Fruit fly (Drosophila melanogaster): ENCODE results near the gene CG9922.

CG9922 gene

dm6 chr3R:14003845-14004244 is 32.4 kb downstream of the CG9922 start:
- no peak for TF ChIP-seq EcR (GFP tag; optimal IDR thresholded peaks at IDR 0.05)
- no peak for TF ChIP-seq Dll (optimal IDR thresholded peaks at IDR 0.05)
- no peak for TF ChIP-seq usp (GFP tag; optimal IDR thresholded peaks at IDR 0.05)
- TF ChIP-seq psq (optimal IDR thresholded peaks at IDR 0.05), result no peak
- no peak for TF ChIP-seq pan (optimal IDR thresholded peaks at IDR 0.05)
- TF ChIP-seq CG8478 (optimal IDR thresholded peaks at IDR 0.05), result no peak

- no peak for TF ChIP-seq psq (optimal IDR thresholded peaks at IDR 0.05)
- TF ChIP-seq Dll (optimal IDR thresholded peaks at IDR 0.05), result no peak
- no peak for TF ChIP-seq EcR (GFP tag; optimal IDR thresholded peaks at IDR 0.05)
- TF ChIP-seq CG8478 (optimal IDR thresholded peaks at IDR 0.05), result no peak
- no peak for TF ChIP-seq pan (optimal IDR thresholded peaks at IDR 0.05)
- TF ChIP-seq usp (GFP tag; optimal IDR thresholded peaks at IDR 0.05), result no peak
These were observed 33.9 kb downstream of the CG9922 start for dm6 chr3R:14002146-14002846.

DNA sequence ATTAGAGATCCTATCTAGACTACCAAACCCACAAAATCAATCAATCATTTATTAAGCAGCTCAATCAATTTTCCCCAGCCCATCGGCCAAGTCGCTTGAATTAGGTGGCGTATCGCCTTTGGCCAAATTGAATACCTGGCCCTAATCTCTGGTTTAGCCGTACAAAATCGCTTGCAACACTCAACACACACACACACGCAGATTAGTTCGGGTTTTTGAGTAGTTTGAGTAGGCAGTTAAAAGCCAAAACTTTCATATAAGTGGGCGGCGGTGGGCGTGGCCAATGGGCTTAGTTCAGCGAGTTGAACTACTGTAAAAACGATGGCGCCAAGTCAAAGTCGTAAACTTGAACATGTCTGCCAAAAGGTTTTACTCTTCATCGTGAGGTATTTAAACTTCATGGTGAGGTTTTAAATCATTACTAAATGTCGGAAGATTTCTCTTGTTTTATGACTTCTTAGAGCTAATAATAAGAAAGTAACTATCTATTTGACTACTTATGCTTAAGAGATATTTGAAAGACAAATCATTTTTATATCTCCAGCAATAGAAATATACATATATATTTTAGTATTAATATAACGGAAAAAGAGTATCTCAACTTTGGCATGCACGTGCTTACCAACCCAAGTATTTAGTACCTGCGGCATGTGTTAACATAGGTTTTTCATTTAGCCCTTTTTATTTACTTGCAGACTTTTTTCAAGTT is 34.8 kb downstream of the CG9922 start:
- TF ChIP-seq EcR (GFP tag; optimal IDR thresholded peaks at IDR 0.05) (no peak), pan (optimal IDR thresholded peaks at IDR 0.05) (no peak), CG8478 (optimal IDR thresholded peaks at IDR 0.05) (no peak), usp (GFP tag; optimal IDR thresholded peaks at IDR 0.05) (no peak), Dll (optimal IDR thresholded peaks at IDR 0.05) (no peak)

DNA sequence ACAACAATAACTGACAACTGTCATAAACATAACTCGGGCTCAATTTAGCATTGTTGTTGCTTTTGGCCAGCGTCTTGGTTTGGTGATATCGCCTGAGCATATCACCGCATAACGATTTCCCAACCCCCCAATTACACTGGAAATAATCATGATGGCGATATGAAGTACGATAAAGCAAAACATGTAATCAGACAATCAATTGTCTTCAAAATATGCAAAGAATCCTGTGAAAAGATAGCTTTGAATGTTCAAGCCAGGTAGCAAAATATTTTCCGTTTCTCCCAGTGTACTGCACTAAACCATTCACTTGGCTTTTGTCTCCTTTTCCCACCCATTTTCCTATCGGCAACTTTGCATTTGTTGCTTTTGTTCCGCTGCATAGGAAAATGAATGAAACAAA is 36.7 kb downstream of the CG9922 start:
- TF ChIP-seq CG8478 (optimal IDR thresholded peaks at IDR 0.05) (no peak), psq (optimal IDR thresholded peaks at IDR 0.05) (no peak), usp (GFP tag; optimal IDR thresholded peaks at IDR 0.05) (no peak), EcR (GFP tag; optimal IDR thresholded peaks at IDR 0.05) (no peak), pan (optimal IDR thresholded peaks at IDR 0.05) (no peak), Dll (optimal IDR thresholded peaks at IDR 0.05) (no peak)

dm6 chr3R:13998595-13998994 is 37.6 kb downstream of the CG9922 start:
- no peak for TF ChIP-seq pan (optimal IDR thresholded peaks at IDR 0.05)
- no peak for TF ChIP-seq EcR (GFP tag; optimal IDR thresholded peaks at IDR 0.05)
- no peak for TF ChIP-seq CG8478 (optimal IDR thresholded peaks at IDR 0.05)
- TF ChIP-seq usp (GFP tag; optimal IDR thresholded peaks at IDR 0.05), result no peak
- TF ChIP-seq Dll (optimal IDR thresholded peaks at IDR 0.05), result no peak
- no peak for TF ChIP-seq psq (optimal IDR thresholded peaks at IDR 0.05)

- TF ChIP-seq psq (optimal IDR thresholded peaks at IDR 0.05) (no peak), EcR (GFP tag; optimal IDR thresholded peaks at IDR 0.05) (no peak), CG8478 (optimal IDR thresholded peaks at IDR 0.05) (no peak), usp (GFP tag; optimal IDR thresholded peaks at IDR 0.05) (no peak), Dll (optimal IDR thresholded peaks at IDR 0.05) (no peak)
These were observed 38.0 kb downstream of the CG9922 start for dm6 chr3R:13998162-13998561.

DNA sequence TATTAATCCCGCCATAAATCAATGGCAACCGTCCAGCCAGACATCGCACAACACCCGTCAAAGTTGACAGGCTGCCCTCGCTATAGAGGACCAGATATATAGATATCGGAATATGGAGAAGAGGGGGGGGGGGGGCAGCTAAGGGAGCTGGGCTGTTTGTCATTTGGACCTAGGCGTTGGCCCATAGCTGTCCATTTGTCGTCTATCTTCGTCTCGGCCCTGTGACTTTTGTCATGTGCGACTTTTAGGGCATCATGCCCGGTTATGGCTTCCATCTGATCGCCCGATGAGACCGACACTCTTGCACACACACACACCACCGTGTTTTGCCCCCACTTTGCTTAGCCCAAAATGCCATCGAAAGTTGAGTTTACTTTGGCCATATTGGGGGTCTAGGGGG is 38.4 kb downstream of the CG9922 start:
- TF ChIP-seq usp (GFP tag; optimal IDR thresholded peaks at IDR 0.05) (no peak), Dll (optimal IDR thresholded peaks at IDR 0.05) (no peak), pan (optimal IDR thresholded peaks at IDR 0.05) (no peak), EcR (GFP tag; optimal IDR thresholded peaks at IDR 0.05) (no peak), psq (optimal IDR thresholded peaks at IDR 0.05) (no peak), CG8478 (optimal IDR thresholded peaks at IDR 0.05) (no peak)

- no peak for TF ChIP-seq usp (GFP tag; optimal IDR thresholded peaks at IDR 0.05)
- no peak for TF ChIP-seq CG8478 (optimal IDR thresholded peaks at IDR 0.05)
- no peak for TF ChIP-seq EcR (GFP tag; optimal IDR thresholded peaks at IDR 0.05)
- no peak for TF ChIP-seq Dll (optimal IDR thresholded peaks at IDR 0.05)
- no peak for TF ChIP-seq psq (optimal IDR thresholded peaks at IDR 0.05)
- TF ChIP-seq pan (optimal IDR thresholded peaks at IDR 0.05), result no peak
These were observed 40.3 kb downstream of the CG9922 start for dm6 chr3R:13995933-13996332.

DNA sequence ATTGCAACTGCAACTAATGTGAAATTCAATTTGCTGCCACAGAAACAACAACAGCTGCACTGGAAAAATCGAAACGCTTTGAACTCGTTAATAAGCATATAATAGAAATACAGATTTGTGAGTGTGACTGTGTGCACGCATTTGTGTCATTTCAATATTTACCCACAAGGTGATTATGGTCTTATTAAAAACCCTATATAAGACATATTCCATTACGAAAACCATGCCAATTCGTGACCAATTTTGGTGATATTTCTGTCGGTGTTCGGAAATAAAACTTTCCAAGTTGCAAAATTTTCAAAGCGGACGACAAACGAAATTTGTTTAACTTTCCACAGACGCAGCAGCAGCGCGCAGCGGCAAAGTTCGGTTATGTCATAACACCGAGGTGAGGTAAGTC is 40.8 kb downstream of the CG9922 start:
- TF ChIP-seq EcR (GFP tag; optimal IDR thresholded peaks at IDR 0.05) (no peak), Dll (optimal IDR thresholded peaks at IDR 0.05) (no peak), usp (GFP tag; optimal IDR thresholded peaks at IDR 0.05) (no peak), pan (optimal IDR thresholded peaks at IDR 0.05) (no peak), CG8478 (optimal IDR thresholded peaks at IDR 0.05) (no peak), psq (optimal IDR thresholded peaks at IDR 0.05) (no peak)

DNA sequence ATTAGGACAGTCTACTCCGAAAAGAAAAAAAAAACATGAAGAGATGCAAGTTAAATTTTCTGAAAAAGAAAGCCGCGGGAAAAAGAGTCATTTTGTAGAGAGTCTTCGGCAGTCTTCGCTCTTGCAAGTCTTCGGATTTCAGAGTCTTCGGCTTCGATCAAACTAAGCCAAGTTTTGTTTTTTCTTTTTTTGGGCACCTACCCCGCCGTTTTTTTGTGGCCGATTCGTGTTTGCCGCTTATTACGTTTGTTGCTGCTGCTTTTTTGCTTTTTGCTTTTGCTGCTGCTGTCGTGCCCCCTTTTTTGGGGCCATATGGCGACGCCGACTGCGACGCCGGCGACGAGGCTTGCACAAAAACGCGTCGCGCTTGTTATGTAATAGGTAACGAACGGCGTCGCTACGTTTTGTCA is 44.1 kb downstream of the CG9922 start:
- TF ChIP-seq EcR (GFP tag; optimal IDR thresholded peaks at IDR 0.05) (no peak), usp (GFP tag; optimal IDR thresholded peaks at IDR 0.05) (no peak), CG8478 (optimal IDR thresholded peaks at IDR 0.05) (no peak), pan (optimal IDR thresholded peaks at IDR 0.05) (no peak), Dll (optimal IDR thresholded peaks at IDR 0.05) (no peak), psq (optimal IDR thresholded peaks at IDR 0.05) (no peak)

DNA sequence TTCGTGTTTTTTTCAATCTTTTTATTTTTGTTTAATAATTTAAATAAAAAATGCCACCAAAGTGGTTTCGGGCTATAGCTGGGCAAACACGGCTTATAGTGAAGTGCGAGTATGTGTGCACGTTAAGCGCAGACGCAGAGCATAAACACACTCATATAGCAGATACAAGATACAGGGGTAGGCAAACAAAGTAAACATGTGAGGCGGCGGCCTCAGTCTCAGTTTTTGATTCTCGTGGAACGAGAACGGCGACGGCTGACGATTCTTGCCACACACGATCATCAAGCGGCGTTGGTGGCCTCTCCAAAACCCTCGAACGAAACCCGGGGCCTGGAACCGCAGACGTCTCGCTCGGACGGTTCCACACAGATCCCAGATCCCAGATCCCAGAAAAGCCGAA is 46.1 kb downstream of the CG9922 start:
- TF ChIP-seq CG8478 (optimal IDR thresholded peaks at IDR 0.05) (no peak), Dll (optimal IDR thresholded peaks at IDR 0.05) (no peak), usp (GFP tag; optimal IDR thresholded peaks at IDR 0.05) (no peak), psq (optimal IDR thresholded peaks at IDR 0.05) (no peak), pan (optimal IDR thresholded peaks at IDR 0.05) (no peak), EcR (GFP tag; optimal IDR thresholded peaks at IDR 0.05) (no peak)

- no peak for TF ChIP-seq usp (GFP tag; optimal IDR thresholded peaks at IDR 0.05)
- no peak for TF ChIP-seq Dll (optimal IDR thresholded peaks at IDR 0.05)
- no peak for TF ChIP-seq EcR (GFP tag; optimal IDR thresholded peaks at IDR 0.05)
- no peak for TF ChIP-seq pan (optimal IDR thresholded peaks at IDR 0.05)
- TF ChIP-seq CG8478 (optimal IDR thresholded peaks at IDR 0.05), result no peak
- TF ChIP-seq psq (optimal IDR thresholded peaks at IDR 0.05), result no peak
These were observed 46.7 kb downstream of the CG9922 start for dm6 chr3R:13989453-13989852.

All from whole organism.